Worm (Caenorhabditis elegans): ENCODE data around the gene F01D5.8.

F01D5.8 gene

ce11 chrII:13974136-13974535 is 36.4 kb upstream of the F01D5.8 start:
- no peak for TF ChIP-seq ZK546.5 (tag; optimal IDR thresholded peaks at IDR 0.05)
- no peak for TF ChIP-seq fos-1 (tag; optimal IDR thresholded peaks at IDR 0.05)
- no peak for TF ChIP-seq ztf-4 (tag; optimal IDR thresholded peaks at IDR 0.05)
- TF ChIP-seq jun-1 (tag; optimal IDR thresholded peaks at IDR 0.05) = no peak
- TF ChIP-seq daf-12 (tag; optimal IDR thresholded peaks at IDR 0.05) = no peak
- no peak for TF ChIP-seq skn-1 (tag; optimal IDR thresholded peaks at IDR 0.05)

DNA sequence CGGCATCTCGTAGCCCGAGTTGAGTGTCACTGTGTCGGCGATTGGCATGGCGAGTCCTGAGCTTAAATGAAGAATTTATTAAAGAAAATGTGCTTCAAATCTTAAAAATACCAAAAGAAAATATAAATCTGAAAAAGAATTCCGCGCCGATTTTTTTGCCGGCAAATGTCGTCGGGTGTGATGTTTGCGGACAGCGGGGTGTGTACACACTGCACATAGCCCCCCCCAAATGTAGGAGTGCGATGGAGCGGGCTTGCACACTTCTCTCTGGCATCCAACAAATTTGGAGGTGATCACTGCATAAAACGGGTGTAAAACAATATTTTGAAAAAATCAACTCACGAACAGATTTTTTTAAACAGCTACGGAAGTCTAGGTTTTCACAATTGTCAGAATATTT is 34.3 kb upstream of the F01D5.8 start, which contains the start of gene Y39G8B.2:
Gene Y39G8B.2 (minus strand): TSS at position 61 of the 400 bp plus-strand sequence.
- TF ChIP-seq ama-1 (optimal IDR thresholded peaks at IDR 0.05) (peak; percentile 49), jun-1 (tag; optimal IDR thresholded peaks at IDR 0.05) (peak; percentile 56), mdl-1 (tag; optimal IDR thresholded peaks at IDR 0.05) (no peak), pha-4 (tag; optimal IDR thresholded peaks at IDR 0.05) (peak; percentile 97), nhr-11 (tag; optimal IDR thresholded peaks at IDR 0.05) (no peak), tbx-2 (tag; optimal IDR thresholded peaks at IDR 0.05) (no peak), lin-39 (tag; optimal IDR thresholded peaks at IDR 0.05) (peak; percentile 88), zag-1 (tag; optimal IDR thresholded peaks at IDR 0.05) (peak; percentile 15), ceh-16 (tag; optimal IDR thresholded peaks at IDR 0.05) (no peak), nhr-25 (tag; optimal IDR thresholded peaks at IDR 0.05) (peak; percentile 84), unc-39 (tag; optimal IDR thresholded peaks at IDR 0.05) (no peak), R02D3.7 (tag; optimal IDR thresholded peaks at IDR 0.05) (peak; percentile 55), ceh-82 (tag; optimal IDR thresholded peaks at IDR 0.05) (no peak), nhr-76 (tag; optimal IDR thresholded peaks at IDR 0.05) (no peak), nhr-67 (tag; optimal IDR thresholded peaks at IDR 0.05) (no peak), daf-12 (tag; optimal IDR thresholded peaks at IDR 0.05) (no peak), nfya-1 (tag; optimal IDR thresholded peaks at IDR 0.05; ENCODE audit: insufficient read depth) (peak; percentile 88), mml-1 (tag; optimal IDR thresholded peaks at IDR 0.05) (no peak), nhr-12 (tag; optimal IDR thresholded peaks at IDR 0.05) (no peak), eor-1 (tag; optimal IDR thresholded peaks at IDR 0.05) (no peak), lsy-12 (tag; optimal IDR thresholded peaks at IDR 0.05) (peak; percentile 32), ceh-28 (tag; optimal IDR thresholded peaks at IDR 0.05) (peak; percentile 7), lin-15B (tag; optimal IDR thresholded peaks at IDR 0.05) (peak; percentile 98), fkh-10 (GFP tag; optimal IDR thresholded peaks at IDR 0.05) (no peak), sea-2 (GFP tag; optimal IDR thresholded peaks at IDR 0.05) (no peak), ztf-4 (tag; optimal IDR thresholded peaks at IDR 0.05) (no peak), snpc-4 (tag; optimal IDR thresholded peaks at IDR 0.05) (peak; percentile 92), nhr-28 (tag; optimal IDR thresholded peaks at IDR 0.05) (no peak), unc-62 (GFP tag; optimal IDR thresholded peaks at IDR 0.05) (no peak), aly-2 (tag; optimal IDR thresholded peaks at IDR 0.05) (no peak), nhr-43 (tag; optimal IDR thresholded peaks at IDR 0.05; ENCODE audit: poor library complexity, severe bottlenecking) (peak; percentile 80), nhr-237 (tag; optimal IDR thresholded peaks at IDR 0.05) (no peak), nhr-23 (tag; optimal IDR thresholded peaks at IDR 0.05) (peak; percentile 86), fos-1 (tag; optimal IDR thresholded peaks at IDR 0.05) (peak; percentile 16), fkh-2 (tag; optimal IDR thresholded peaks at IDR 0.05) (no peak), elt-2 (tag; optimal IDR thresholded peaks at IDR 0.05) (peak; percentile 57), egl-5 (tag; optimal IDR thresholded peaks at IDR 0.05) (peak; percentile 66), skn-1 (tag; optimal IDR thresholded peaks at IDR 0.05) (peak; percentile 11), pqm-1 (tag; optimal IDR thresholded peaks at IDR 0.05) (peak; percentile 60), nhr-77 (tag; optimal IDR thresholded peaks at IDR 0.05) (no peak), ZK546.5 (tag; optimal IDR thresholded peaks at IDR 0.05) (no peak), egl-27 (tag; optimal IDR thresholded peaks at IDR 0.05) (no peak), hmg-11 (tag; optimal IDR thresholded peaks at IDR 0.05) (peak; percentile 81), elt-3 (tag; optimal IDR thresholded peaks at IDR 0.05) (peak in 1 of 3 experiments; percentile 40), ztf-11 (tag; optimal IDR thresholded peaks at IDR 0.05) (no peak), ceh-9 (tag; optimal IDR thresholded peaks at IDR 0.05) (no peak), elt-1 (tag; optimal IDR thresholded peaks at IDR 0.05) (no peak)
